Fruit fly (Drosophila melanogaster) Kc167 (cell line): ENCODE measurements around the gene mRpL49.

ENCODE experiments used
- Myc ChIP-seq: fragments of >200 bp; optimal IDR thresholded peaks from 2 replicates; lab custom pipeline; 2017; ENCODE audit warnings: missing external identifiers
- Sin3A ChIP-seq: fragments of >200 bp; optimal IDR thresholded peaks from 2 replicates; lab custom pipeline; 2018; ENCODE audit warnings: missing external identifiers
- h ChIP-seq: fragments of >200 bp; optimal IDR thresholded peaks from 3 replicates; lab custom pipeline; 2018; ENCODE audit warnings: missing external identifiers
- insv ChIP-seq: fragments of >200 bp; optimal IDR thresholded peaks from 3 replicates; lab custom pipeline; 2018; ENCODE audit warnings: missing external identifiers
- psq ChIP-seq: fragments of >200 bp; optimal IDR thresholded peaks from 2 replicates; lab custom pipeline; 2017; ENCODE audit warnings: missing external identifiers
- ttk ChIP-seq: sonication (Bioruptor generic); optimal IDR thresholded peaks from 2 replicates; lab custom pipeline; 2017; ENCODE audit warnings: missing external identifiers

DNA sequence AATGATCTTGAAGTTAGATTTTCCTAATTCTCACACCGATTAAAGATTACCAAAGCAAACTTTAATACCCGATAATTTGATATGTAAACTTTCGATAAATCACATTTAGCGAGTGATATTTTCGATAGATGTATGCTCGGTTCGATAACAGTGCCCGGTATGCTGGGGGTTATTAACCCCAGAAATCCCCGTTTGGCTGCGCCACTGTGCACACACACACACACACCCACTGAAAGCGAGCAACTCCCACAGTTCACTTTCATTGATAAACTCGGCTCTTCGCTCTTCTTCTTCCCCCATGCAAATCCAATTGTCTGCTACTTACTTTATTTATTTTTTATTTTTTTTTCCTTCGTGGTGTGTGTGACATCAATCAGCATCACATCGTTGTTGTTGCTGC, 10.5 kb upstream of the mRpL49 start:
- TF ChIP-seq h: no peak
- no peak for TF ChIP-seq Myc (lab: Kevin White, UChicago)
- no peak for TF ChIP-seq insv
- TF ChIP-seq psq (lab: Kevin White, UChicago): no peak
- no peak for TF ChIP-seq ttk (lab: Kevin White, UChicago)
- TF ChIP-seq Sin3A (lab: Kevin White, UChicago): no peak
